Worm (Caenorhabditis elegans) whole organism, L4 larva: Measurements from ENCODE around the gene srv-12.

Experiments used
- D1046.2 ChIP-seq: fragments of 200-800 bp; sonication (Bioruptor generic); IDR thresholded peaks from 2 replicates; pipeline ENCODE4 v1.3.6; 2022; ENCODE audit warnings: missing genetic modification characterization, missing compliant biosample characterization
- F49E8.2 ChIP-seq: sonication (generic microtip); optimal IDR thresholded peaks from 2 replicates; lab custom pipeline; 2016; ENCODE audit warnings: missing compliant biosample characterization, mild to moderate bottlenecking, missing genetic modification characterization, borderline replicate concordance
- T26A8.4 ChIP-seq: fragments of 200-800 bp; sonication (Bioruptor generic); IDR thresholded peaks from 2 replicates; pipeline ENCODE4 v1.3.6; 2022; ENCODE audit warnings: missing genetic modification characterization, missing compliant biosample characterization
- Y5F2A.4 ChIP-seq: fragments of 200-800 bp; sonication (Bioruptor generic); optimal IDR thresholded peaks from 2 replicates; lab custom pipeline; 2018; ENCODE audit warnings: mild to moderate bottlenecking, missing genetic modification characterization, missing compliant biosample characterization
- ceh-20 ChIP-seq: fragments of 200-800 bp; sonication (Bioruptor generic); IDR thresholded peaks from 2 replicates; pipeline ENCODE4 v1.3.6; 2022; ENCODE audit warnings: missing genetic modification reagents, missing genetic modification characterization, missing compliant biosample characterization
- ceh-32 ChIP-seq: sonication (generic microtip); optimal IDR thresholded peaks from 2 replicates; lab custom pipeline; 2016; ENCODE audit warnings: mild to moderate bottlenecking, missing genetic modification characterization, missing compliant biosample characterization; ENCODE audit not compliant: poor library complexity
- daf-12 ChIP-seq: fragments of 150-350 bp; optimal IDR thresholded peaks from 2 replicates; lab custom pipeline; 2014; ENCODE audit warnings: missing biosample characterization, missing genetic modification reagents, missing genetic modification characterization
- dmd-8 ChIP-seq: fragments of 200-800 bp; sonication (Bioruptor generic); IDR thresholded peaks from 2 replicates; pipeline ENCODE4 v1.3.6; 2022; ENCODE audit warnings: missing genetic modification characterization, missing compliant biosample characterization
- dmd-9 ChIP-seq: fragments of 200-800 bp; sonication (Bioruptor generic); IDR thresholded peaks from 2 replicates; pipeline ENCODE4 v1.3.6; 2022; ENCODE audit warnings: missing genetic modification reagents, missing genetic modification characterization, missing compliant biosample characterization
- fos-1 ChIP-seq: fragments of 150-350 bp; optimal IDR thresholded peaks from 2 replicates; lab custom pipeline; 2014; ENCODE audit warnings: missing biosample characterization, missing genetic modification characterization
- hif-1 ChIP-seq, 2 experiments: sonication (generic microtip); optimal IDR thresholded peaks; 2 replicates each; lab custom pipeline; 2016 to 2017; ENCODE audit warnings: missing compliant biosample characterization in 2 of 2, missing genetic modification characterization in 2 of 2, missing genetic modification reagents in 2 of 2, missing genotype in 2 of 2, mild to moderate bottlenecking in 1 of 2
- jun-1 ChIP-seq: fragments of 150-350 bp; optimal IDR thresholded peaks from 2 replicates; lab custom pipeline; 2014; ENCODE audit warnings: missing biosample characterization, missing genetic modification reagents, missing genetic modification characterization
- lsy-2 ChIP-seq, 2 experiments: fragments of 150-350 bp in 1 of 2; sonication (generic microtip) in 1 of 2; optimal IDR thresholded peaks; 2 replicates each; lab custom pipeline; 2014 to 2017; ENCODE audit warnings: missing biosample characterization in 2 of 2, missing genetic modification characterization in 2 of 2
- mes-2 ChIP-seq: sonication (generic microtip); optimal IDR thresholded peaks from 2 replicates; lab custom pipeline; 2016; ENCODE audit warnings: missing genotype, mild to moderate bottlenecking, missing genetic modification characterization, missing compliant biosample characterization; ENCODE audit not compliant: poor library complexity, severe bottlenecking
- mxl-2 ChIP-seq: fragments of 200-800 bp; sonication (Bioruptor generic); conservative IDR thresholded peaks from 2 replicates; pipeline ENCODE4 v1.3.6; 2022; ENCODE audit warnings: missing genetic modification reagents, missing genetic modification characterization, missing compliant biosample characterization
- mxl-3 ChIP-seq: fragments of 200-800 bp; sonication (Bioruptor generic); optimal IDR thresholded peaks from 2 replicates; lab custom pipeline; 2018; ENCODE audit warnings: mild to moderate bottlenecking, missing genetic modification characterization, missing compliant biosample characterization
- nhr-102 ChIP-seq: sonication (generic microtip); optimal IDR thresholded peaks from 2 replicates; lab custom pipeline; 2016; ENCODE audit warnings: mild to moderate bottlenecking, missing genetic modification characterization, moderate library complexity, missing compliant biosample characterization
- nhr-237 ChIP-seq: sonication (generic microtip); optimal IDR thresholded peaks from 2 replicates; lab custom pipeline; 2017; ENCODE audit warnings: missing biosample characterization, missing genetic modification characterization
- nhr-28 ChIP-seq: fragments of 150-350 bp; optimal IDR thresholded peaks from 2 replicates; lab custom pipeline; 2014; ENCODE audit warnings: missing biosample characterization, missing genetic modification characterization
- nhr-76 ChIP-seq: fragments of 150-350 bp; optimal IDR thresholded peaks from 2 replicates; lab custom pipeline; 2014; ENCODE audit warnings: missing biosample characterization, missing genetic modification characterization
- php-3 ChIP-seq: fragments of 200-800 bp; sonication (Bioruptor generic); IDR thresholded peaks from 2 replicates; pipeline ENCODE4 v1.3.6; 2022; ENCODE audit warnings: missing genetic modification reagents, missing genetic modification characterization, missing compliant biosample characterization
- skn-1 ChIP-seq: fragments of 150-350 bp; optimal IDR thresholded peaks from 2 replicates; lab custom pipeline; 2014; ENCODE audit warnings: missing biosample characterization, missing genetic modification characterization
- snpc-1.2 ChIP-seq: fragments of 200-800 bp; sonication (Bioruptor generic); IDR thresholded peaks from 2 replicates; pipeline ENCODE4 v1.3.6; 2022; ENCODE audit warnings: missing genetic modification reagents, missing genetic modification characterization, missing compliant biosample characterization
- spr-1 ChIP-seq: sonication (generic microtip); optimal IDR thresholded peaks from 2 replicates; lab custom pipeline; 2016; ENCODE audit warnings: mild to moderate bottlenecking, missing genetic modification characterization, missing compliant biosample characterization
- tag-97 ChIP-seq: fragments of 200-800 bp; sonication (Bioruptor generic); IDR thresholded peaks from 2 replicates; pipeline ENCODE4 v1.3.6; 2022; ENCODE audit warnings: missing genetic modification characterization, missing compliant biosample characterization
- unc-130 ChIP-seq: sonication (generic microtip); optimal IDR thresholded peaks from 2 replicates; lab custom pipeline; 2016; ENCODE audit warnings: missing genetic modification reagents, missing genetic modification characterization, missing compliant biosample characterization
- unc-62 ChIP-seq, 3 experiments: fragments of 150-350 bp in 1 of 3; sonication (generic microtip); optimal IDR thresholded peaks in 2 of 3; peaks in 1 of 3; 1 replicate in 1 of 3; 2 replicates in 2 of 3; lab custom pipeline; 2014 to 2017; ENCODE audit warnings: missing biosample characterization in 3 of 3, missing genetic modification characterization in 3 of 3, missing genetic modification reagents in 3 of 3, missing genotype in 1 of 3
- zip-2 ChIP-seq: fragments of 150-350 bp; optimal IDR thresholded peaks from 2 replicates; lab custom pipeline; 2014; ENCODE audit warnings: missing biosample characterization, missing genetic modification characterization

srv-12 gene

DNA sequence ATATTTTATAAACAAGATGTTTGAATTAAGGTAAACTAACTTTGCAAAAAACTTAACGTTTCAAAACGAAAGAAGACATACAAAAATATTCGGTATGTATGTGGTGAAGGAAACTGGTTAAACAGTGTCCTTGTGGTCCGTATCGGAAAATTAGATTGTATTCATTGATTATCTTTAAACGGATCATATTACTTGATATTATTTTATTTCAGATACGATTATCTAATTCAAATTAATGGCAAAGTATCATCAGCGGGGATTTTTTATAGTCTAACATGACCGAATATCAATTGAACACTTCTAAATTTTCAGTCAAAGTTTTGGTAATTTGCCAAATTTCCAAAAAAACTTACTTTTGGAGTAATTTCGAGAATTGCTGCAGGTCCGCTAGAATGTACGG is 46.7 kb downstream of the srv-12 start, which contains the start of gene C47E12.13:
Gene C47E12.13 (minus strand): TSS at position 101 of the 400 bp plus-strand sequence.
- no peak for TF ChIP-seq mxl-3 (GFP tag; lab: Kevin White, UChicago)
- TF ChIP-seq hif-1 (tag; optimal IDR thresholded peaks at IDR 0.05; lab: Kevin White, UChicago), result no peak
- no peak for TF ChIP-seq php-3 (GFP tag; lab: Robert Waterston, UW)
- TF ChIP-seq daf-12 (tag; lab: Kevin White, UChicago), result no peak
- no peak for TF ChIP-seq mxl-2
- no peak for TF ChIP-seq F49E8.2 (tag; lab: Kevin White, UChicago)

DNA sequence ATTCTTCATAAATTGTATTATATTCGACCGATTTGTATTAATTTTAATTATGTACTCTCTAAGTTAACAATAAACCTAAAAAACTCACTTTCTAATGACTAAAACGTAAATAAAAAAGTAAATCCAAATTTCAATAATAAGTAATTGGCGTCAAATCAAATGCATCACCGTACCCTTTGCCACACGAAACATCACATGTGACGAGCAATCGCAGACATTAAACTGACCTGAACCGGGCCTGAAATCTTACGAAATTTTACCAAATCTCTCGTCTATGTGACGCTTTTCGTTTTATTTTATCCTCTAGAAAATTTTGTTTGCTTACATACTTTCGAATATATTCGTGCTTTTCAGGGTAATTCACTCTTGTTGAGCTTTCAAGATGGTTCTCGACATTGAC is 50.1 kb downstream of the srv-12 start, which contains the start of the genes C47E12.2 and sars-1:
Gene C47E12.2 (minus strand): TSS at position 131 of the 400 bp plus-strand sequence.
Gene sars-1 (plus strand): TSS at position 355 of the 400 bp plus-strand sequence.
- peak in 1 of 2 experiments; percentile 90 for TF ChIP-seq lsy-2 (tag; optimal IDR thresholded peaks at IDR 0.05; lab: Kevin White, UChicago)
- TF ChIP-seq nhr-237 (tag; lab: Kevin White, UChicago), result no peak
- peak; percentile 86 for TF ChIP-seq zip-2
- no peak for TF ChIP-seq T26A8.4 (GFP tag; lab: Robert Waterston, UW)
- no peak for TF ChIP-seq nhr-28
- peak; percentile 44 for TF ChIP-seq mes-2

- TF ChIP-seq Y5F2A.4 (GFP tag; lab: Kevin White, UChicago), result no peak
- TF ChIP-seq unc-62 (GFP tag; optimal IDR thresholded peaks at IDR 0.05 in 1 of 2; lab: Kevin White, UChicago), result no peak
- TF ChIP-seq unc-62 (tag; optimal IDR thresholded peaks at IDR 0.05; lab: Kevin White, UChicago), result no peak
- no peak for TF ChIP-seq jun-1
- no peak for TF ChIP-seq nhr-76 (tag; lab: Kevin White, UChicago)
- no peak for TF ChIP-seq ceh-20 (GFP tag; lab: Robert Waterston, UW)
- TF ChIP-seq fos-1 (tag; lab: Kevin White, UChicago), result no peak
- no peak for TF ChIP-seq dmd-9 (GFP tag; lab: Robert Waterston, UW)
- TF ChIP-seq dmd-8 (GFP tag; lab: Robert Waterston, UW), result no peak
- no peak for TF ChIP-seq skn-1 (tag; lab: Kevin White, UChicago)
- no peak for TF ChIP-seq mxl-3 (GFP tag; lab: Kevin White, UChicago)
- TF ChIP-seq snpc-1.2 (GFP tag; lab: Robert Waterston, UW), result no peak
- TF ChIP-seq nhr-102, result no peak
- TF ChIP-seq D1046.2, result no peak
- no peak for TF ChIP-seq spr-1 (tag; lab: Kevin White, UChicago)
- no peak for TF ChIP-seq ceh-32 (tag; lab: Kevin White, UChicago)
- TF ChIP-seq tag-97 (GFP tag; lab: Robert Waterston, UW), result no peak
- TF ChIP-seq php-3 (GFP tag; lab: Robert Waterston, UW), result no peak
- no peak for TF ChIP-seq unc-130 (GFP tag; lab: Kevin White, UChicago)
These were observed 51.7 kb downstream of the srv-12 start, which contains the start of gene C47E12.3 for ce11 chrIV:10001748-10002147. TSS of gene C47E12.3 (minus strand) at chrIV:10001848.
